Worm (Caenorhabditis elegans): ENCODE results near the gene H01M10.1.

Gene H01M10.1

DNA sequence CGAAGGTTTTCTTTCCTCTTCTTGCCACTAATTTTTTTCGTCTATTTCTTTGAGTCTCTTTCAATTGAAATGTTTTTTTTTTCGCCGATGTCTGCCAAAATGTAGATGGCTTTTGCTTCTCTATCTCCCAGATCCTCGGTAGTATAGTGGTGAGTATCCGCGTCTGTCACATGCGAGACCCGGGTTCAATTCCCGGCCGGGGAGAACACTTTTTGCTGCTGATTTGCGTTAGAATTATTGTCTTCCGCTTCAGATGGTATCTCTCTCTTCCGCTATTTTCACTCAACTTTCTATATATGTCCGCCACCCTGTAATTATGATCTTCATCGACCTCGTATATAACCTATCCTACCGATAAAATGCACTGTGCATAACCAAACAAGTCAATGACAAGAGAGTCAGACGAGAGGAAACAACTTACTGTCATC is 26.9 kb downstream of the H01M10.1 start (continued):
- TF ChIP-seq sdz-12 (GFP tag; optimal IDR thresholded peaks at IDR 0.05): peak; percentile 75
- TF ChIP-seq saeg-2 (GFP tag; IDR thresholded peaks at IDR 0.05): peak; percentile 71
- no peak; the same call in 1 of the 2 replicates for TF ChIP-seq php-3 (GFP tag; IDR thresholded peaks at IDR 0.05)
- 0 out of 2 replicates have a peak, but pooled peaks have one; percentile 65 for TF ChIP-seq F44E2.7 (GFP tag; IDR thresholded peaks at IDR 0.05)
- TF ChIP-seq zfp-3 (GFP tag; conservative IDR thresholded peaks at IDR 0.05): no peak
- peak; percentile 56; the same call in 1 of the 2 replicates for TF ChIP-seq zip-11 (GFP tag; IDR thresholded peaks at IDR 0.05)
- no peak for TF ChIP-seq ztf-11 (tag; optimal IDR thresholded peaks at IDR 0.05)
- TF ChIP-seq ama-1 (optimal IDR thresholded peaks at IDR 0.05): no peak
- TF ChIP-seq dve-1 (tag; optimal IDR thresholded peaks at IDR 0.05; ENCODE audit: insufficient read depth): peak; percentile 57
- peak; percentile 72 for TF ChIP-seq F49E8.2 (tag; optimal IDR thresholded peaks at IDR 0.05; ENCODE audit: borderline replicate concordance)
- peak; percentile 62 for TF ChIP-seq gei-8 (GFP tag; optimal IDR thresholded peaks at IDR 0.05)
- no peak for TF ChIP-seq cey-2 (tag; optimal IDR thresholded peaks at IDR 0.05; ENCODE audit: borderline replicate concordance, insufficient read depth)
- peak; percentile 48 for TF ChIP-seq nhr-111 (GFP tag; optimal IDR thresholded peaks at IDR 0.05)
- peak; percentile 14 to 85 for TF ChIP-seq mdl-1 (tag; optimal IDR thresholded peaks at IDR 0.05)
- no peak for TF ChIP-seq skn-1 (tag; optimal IDR thresholded peaks at IDR 0.05)
- TF ChIP-seq fos-1 (tag; optimal IDR thresholded peaks at IDR 0.05): no peak
- no peak for TF ChIP-seq ceh-82 (tag; optimal IDR thresholded peaks at IDR 0.05)
- peak; percentile 93 for TF ChIP-seq nhr-41 (GFP tag; IDR thresholded peaks at IDR 0.05)
- TF ChIP-seq lin-13 (GFP tag; optimal IDR thresholded peaks at IDR 0.05): peak; percentile 53
- peak; percentile 85 for TF ChIP-seq Y5F2A.4 (GFP tag; optimal IDR thresholded peaks at IDR 0.05)
- no peak for TF ChIP-seq nhr-10 (tag; optimal IDR thresholded peaks at IDR 0.05)
- TF ChIP-seq ces-1 (GFP tag; optimal IDR thresholded peaks at IDR 0.05): no peak
- TF ChIP-seq mxl-2 (GFP tag; conservative IDR thresholded peaks at IDR 0.05): no peak
- TF ChIP-seq daf-12 (tag; optimal IDR thresholded peaks at IDR 0.05): no peak
- TF ChIP-seq nhr-48 (tag; optimal IDR thresholded peaks at IDR 0.05): peak; percentile 78
- TF ChIP-seq rbr-2 (tag; optimal IDR thresholded peaks at IDR 0.05): peak; percentile 84
- no peak for TF ChIP-seq daf-8 (GFP tag; IDR thresholded peaks at IDR 0.05)
- TF ChIP-seq unc-130 (GFP tag; optimal IDR thresholded peaks at IDR 0.05): peak; percentile 25
- TF ChIP-seq zfp-2 (tag; optimal IDR thresholded peaks at IDR 0.05): peak; percentile 5
- peak; percentile 88 for TF ChIP-seq madf-9 (GFP tag; conservative IDR thresholded peaks at IDR 0.05)
- no peak for TF ChIP-seq ceh-62 (tag; optimal IDR thresholded peaks at IDR 0.05)
- TF ChIP-seq lin-39 (tag; optimal IDR thresholded peaks at IDR 0.05): no peak
- TF ChIP-seq ceh-32 (tag; optimal IDR thresholded peaks at IDR 0.05; ENCODE audit: poor library complexity): no peak
- TF ChIP-seq Y48G9A.11 (GFP tag; IDR thresholded peaks at IDR 0.05): peak; percentile 66
- peak; percentile 75 for TF ChIP-seq mes-2 (tag; optimal IDR thresholded peaks at IDR 0.05; ENCODE audit: poor library complexity, severe bottlenecking)
- peak; percentile 92 for TF ChIP-seq lim-7 (GFP tag; IDR thresholded peaks at IDR 0.05)
- no peak for TF ChIP-seq mdt-29 (GFP tag; IDR thresholded peaks at IDR 0.05)
- TF ChIP-seq snpc-4 (tag; optimal IDR thresholded peaks at IDR 0.05): no peak
- no peak for TF ChIP-seq unc-39 (tag; optimal IDR thresholded peaks at IDR 0.05)
- peak; percentile 48; the same call in 1 of the 2 replicates for TF ChIP-seq lin-29 (GFP tag; IDR thresholded peaks at IDR 0.05)
- peak; percentile 16 for TF ChIP-seq nhr-77 (tag; optimal IDR thresholded peaks at IDR 0.05)
- peak; percentile 76 for TF ChIP-seq lir-3 (tag; optimal IDR thresholded peaks at IDR 0.05)
- peak; percentile 69 for TF ChIP-seq hlh-11 (tag; optimal IDR thresholded peaks at IDR 0.05)
- TF ChIP-seq pqm-1 (tag; optimal IDR thresholded peaks at IDR 0.05): no peak
- TF ChIP-seq nhr-42 (GFP tag; IDR thresholded peaks at IDR 0.05): peak; percentile 55; the same call in 1 of the 2 replicates
- peak; percentile 81 for TF ChIP-seq ZK337.2 (GFP tag; IDR thresholded peaks at IDR 0.05)
- peak; percentile 83 for TF ChIP-seq nhr-102 (tag; optimal IDR thresholded peaks at IDR 0.05)
- TF ChIP-seq set-16 (GFP tag; IDR thresholded peaks at IDR 0.05): peak; percentile 28; the same call in 1 of the 2 replicates
- no peak for TF ChIP-seq aly-2 (tag; optimal IDR thresholded peaks at IDR 0.05)
- TF ChIP-seq nhr-25 (tag; optimal IDR thresholded peaks at IDR 0.05; ENCODE audit: borderline replicate concordance, insufficient read depth): peak; percentile 35
- peak; percentile 52 for TF ChIP-seq duxl-1 (tag; optimal IDR thresholded peaks at IDR 0.05; ENCODE audit: poor library complexity)
